Fruit fly (Drosophila melanogaster): ENCODE results near the gene CG33322.

The CG33322 gene

dm6 chr2L:20811039-20811652, 4.9 kb downstream of the CG33322 start (continued):
- TF ChIP-seq kni (GFP tag; optimal IDR thresholded peaks at IDR 0.05) (peak; percentile 55), zfh1 (GFP tag; IDR thresholded peaks at IDR 0.05) (no peak), NfI (GFP tag; optimal IDR thresholded peaks at IDR 0.05) (peak; percentile 53), CG18476 (GFP tag; optimal IDR thresholded peaks at IDR 0.05) (peak; percentile 25), Scr (GFP tag; IDR thresholded peaks at IDR 0.05; ENCODE audit: partially characterized antibody) (no peak), gcm (GFP tag; optimal IDR thresholded peaks at IDR 0.05) (peak; percentile 22), Gsc (GFP tag; IDR thresholded peaks at IDR 0.05) (no peak), CG11723 (GFP tag; optimal IDR thresholded peaks at IDR 0.05) (no peak), Doc3 (GFP tag; IDR thresholded peaks at IDR 0.05; ENCODE audit: partially characterized antibody) (no peak), CG10462 (GFP tag; optimal IDR thresholded peaks at IDR 0.05) (no peak), Ptx1 (GFP tag; IDR thresholded peaks at IDR 0.05) (peak; percentile 72), dmrt99B (tag; optimal IDR thresholded peaks at IDR 0.05) (peak; percentile 83), vnd (GFP tag; IDR thresholded peaks at IDR 0.05; ENCODE audit: partially characterized antibody) (no peak), cwo (GFP tag; optimal IDR thresholded peaks at IDR 0.05) (peak; percentile 38), CG3281 (GFP tag; optimal IDR thresholded peaks at IDR 0.05) (peak; percentile 18), tin (GFP tag; optimal IDR thresholded peaks at IDR 0.05) (peak; percentile 16), HmgD (GFP tag; optimal IDR thresholded peaks at IDR 0.05) (no peak), gsb (GFP tag; IDR thresholded peaks at IDR 0.05) (no peak), az2 (GFP tag; optimal IDR thresholded peaks at IDR 0.05) (peak; percentile 45), CG30403 (GFP tag; optimal IDR thresholded peaks at IDR 0.05) (peak; percentile 57), pita (GFP tag; optimal IDR thresholded peaks at IDR 0.05) (no peak), D (optimal IDR thresholded peaks at IDR 0.05) (no peak), D (GFP tag; optimal IDR thresholded peaks at IDR 0.05) (peak; percentile 17), lmd (GFP tag; IDR thresholded peaks at IDR 0.05) (peak; percentile 53; the same call in 1 of the 2 replicates), Hr51 (GFP tag; optimal IDR thresholded peaks at IDR 0.05) (peak in 1 of 2 experiments; percentile 80), psq (GFP tag; optimal IDR thresholded peaks at IDR 0.05) (no peak), CG12104 (GFP tag; optimal IDR thresholded peaks at IDR 0.05) (no peak), usp (GFP tag; optimal IDR thresholded peaks at IDR 0.05) (no peak), onecut (GFP tag; IDR thresholded peaks at IDR 0.05) (no peak), row (GFP tag; IDR thresholded peaks at IDR 0.05) (peak; percentile 70), Lhr (GFP tag; optimal IDR thresholded peaks at IDR 0.05) (no peak), CG3065 (GFP tag; optimal IDR thresholded peaks at IDR 0.05) (no peak), E2f2 (GFP tag; IDR thresholded peaks at IDR 0.05) (peak; percentile 59), wek (GFP tag; optimal IDR thresholded peaks at IDR 0.05) (peak; percentile 45), unpg (GFP tag; optimal IDR thresholded peaks at IDR 0.05) (peak; percentile 58), Meics (GFP tag; optimal IDR thresholded peaks at IDR 0.05) (peak; percentile 39), oc (tag; optimal IDR thresholded peaks at IDR 0.05) (peak; percentile 6), pan (optimal IDR thresholded peaks at IDR 0.05) (no peak), pan (GFP tag; optimal IDR thresholded peaks at IDR 0.05 in 1 of 2, IDR thresholded peaks at IDR 0.05 in 1 of 2) (peak in 1 of 2 experiments; percentile 61), sisA (GFP tag; IDR thresholded peaks at IDR 0.05) (peak; percentile 50; the same call in 1 of the 2 replicates), Hr3 (GFP tag; optimal IDR thresholded peaks at IDR 0.05) (peak; percentile 21), CG8924 (tag; optimal IDR thresholded peaks at IDR 0.05) (peak; percentile 57), gro (GFP tag; optimal IDR thresholded peaks at IDR 0.05) (no peak), CG12769 (tag; optimal IDR thresholded peaks at IDR 0.05) (peak; percentile 19), en (GFP tag; optimal IDR thresholded peaks at IDR 0.05) (no peak), tgo (GFP tag; IDR thresholded peaks at IDR 0.05) (peak; percentile 17; the same call in 1 of the 3 replicates), ranshi (GFP tag; IDR thresholded peaks at IDR 0.05) (0 out of 2 replicates have a peak, but pooled peaks have one; percentile 27), gem (tag; optimal IDR thresholded peaks at IDR 0.05) (peak; percentile 77), dati (GFP tag; IDR thresholded peaks at IDR 0.05) (no peak), MBD-R2 (GFP tag; IDR thresholded peaks at IDR 0.05) (no peak)

All from whole organism, embryonic.